Fruit fly (Drosophila melanogaster): ENCODE data around the gene Drs.

The Drs gene

DNA sequence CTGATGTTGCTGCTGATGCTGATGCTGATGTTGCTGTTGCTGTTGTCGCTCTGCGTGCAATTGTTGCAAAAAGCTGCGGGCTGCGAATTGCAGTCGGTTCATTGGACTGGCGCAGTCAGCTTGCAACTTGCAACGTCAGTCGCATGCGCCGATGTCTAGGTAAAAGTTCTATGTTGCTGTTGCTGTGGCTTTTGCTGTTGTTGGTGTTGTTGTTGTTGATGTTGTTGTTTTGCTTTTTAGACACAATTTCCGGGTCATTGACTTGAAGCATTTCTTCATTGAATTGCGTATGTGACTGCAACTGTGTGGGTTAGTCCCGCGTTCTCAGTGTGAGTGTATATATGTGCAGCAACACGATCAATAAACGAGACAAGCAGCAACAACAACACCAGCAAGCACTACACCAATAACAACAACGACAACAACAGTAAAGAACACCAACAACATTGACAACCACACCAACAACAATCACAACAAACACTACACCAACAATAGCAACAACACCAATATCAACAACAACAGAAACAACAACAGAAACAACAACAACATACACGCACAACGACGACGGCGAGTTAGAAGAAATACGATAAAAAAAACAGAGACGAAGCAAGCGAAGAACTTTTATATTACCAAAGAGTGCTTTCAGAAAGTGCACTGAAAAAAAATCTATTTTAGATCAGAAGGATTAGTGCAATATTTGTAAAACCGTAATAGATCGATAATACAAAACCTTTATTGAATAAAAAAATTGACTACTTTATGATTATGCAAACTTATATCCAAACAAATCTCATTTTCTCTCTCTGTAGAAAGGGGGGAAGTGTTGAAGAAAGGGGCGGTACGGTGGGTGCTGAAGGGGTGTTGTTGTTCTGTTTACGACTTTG is 24.8 kb downstream of the Drs start:
- no peak for TF ChIP-seq usp (GFP tag; optimal IDR thresholded peaks at IDR 0.05)
- no peak for TF ChIP-seq ey (GFP tag; optimal IDR thresholded peaks at IDR 0.05)
- no peak for TF ChIP-seq N (GFP tag; optimal IDR thresholded peaks at IDR 0.05)
- peak; percentile 85 for TF ChIP-seq CG32264 (GFP tag; optimal IDR thresholded peaks at IDR 0.05)
- peak; percentile 36 to 93 for TF ChIP-seq foxo (GFP tag; optimal IDR thresholded peaks at IDR 0.05)
- TF ChIP-seq Hr78 (GFP tag; optimal IDR thresholded peaks at IDR 0.05), result no peak
- TF ChIP-seq fru (GFP tag; optimal IDR thresholded peaks at IDR 0.05), result peak; percentile 97
- no peak for TF ChIP-seq CrebA (GFP tag; optimal IDR thresholded peaks at IDR 0.05; ENCODE audit: borderline replicate concordance)
- TF ChIP-seq Mio (GFP tag; optimal IDR thresholded peaks at IDR 0.05), result no peak
- TF ChIP-seq Hnf4 (GFP tag; optimal IDR thresholded peaks at IDR 0.05), result peak; percentile 55
- no peak for TF ChIP-seq tai (GFP tag; optimal IDR thresholded peaks at IDR 0.05)
- no peak for TF ChIP-seq Hr83 (GFP tag; optimal IDR thresholded peaks at IDR 0.05; ENCODE audit: poor library complexity, severe bottlenecking)
- TF ChIP-seq HLH106 (tag; optimal IDR thresholded peaks at IDR 0.05), result peak; percentile 95
- peak; percentile 98 for TF ChIP-seq psq (GFP tag; optimal IDR thresholded peaks at IDR 0.05)
- no peak for TF ChIP-seq Myc (optimal IDR thresholded peaks at IDR 0.05)
- TF ChIP-seq Abd-B (GFP tag; optimal IDR thresholded peaks at IDR 0.05), result no peak
- no peak for TF ChIP-seq brk (GFP tag; optimal IDR thresholded peaks at IDR 0.05)
- TF ChIP-seq dl (GFP tag; optimal IDR thresholded peaks at IDR 0.05; ENCODE audit: insufficient read depth in 1 of 2, partially characterized antibody in 2 of 2), result no peak
- no peak for TF ChIP-seq pan (optimal IDR thresholded peaks at IDR 0.05)
- TF ChIP-seq Sp1 (GFP tag; optimal IDR thresholded peaks at IDR 0.05), result peak; percentile 95
- TF ChIP-seq CG9705 (GFP tag; optimal IDR thresholded peaks at IDR 0.05), result peak; percentile 90
- TF ChIP-seq Rel (GFP tag; optimal IDR thresholded peaks at IDR 0.05), result no peak
- TF ChIP-seq Rel (tag; optimal IDR thresholded peaks at IDR 0.05), result peak; percentile 84
- TF ChIP-seq Jra (GFP tag; optimal IDR thresholded peaks at IDR 0.05), result peak; percentile 81
- TF ChIP-seq h (GFP tag; optimal IDR thresholded peaks at IDR 0.05), result no peak
- TF ChIP-seq woc (GFP tag; optimal IDR thresholded peaks at IDR 0.05), result peak; percentile 99
- TF ChIP-seq GATAd (GFP tag; optimal IDR thresholded peaks at IDR 0.05), result no peak
- no peak for TF ChIP-seq OdsH (GFP tag; optimal IDR thresholded peaks at IDR 0.05)
- TF ChIP-seq Dif (GFP tag; optimal IDR thresholded peaks at IDR 0.05; ENCODE audit: partially characterized antibody), result no peak
- TF ChIP-seq Vsx2 (GFP tag; optimal IDR thresholded peaks at IDR 0.05; ENCODE audit: partially characterized antibody), result no peak
- TF ChIP-seq dsf (GFP tag; optimal IDR thresholded peaks at IDR 0.05; ENCODE audit: borderline replicate concordance), result no peak
- TF ChIP-seq br (GFP tag; optimal IDR thresholded peaks at IDR 0.05), result no peak
- TF ChIP-seq Dfd (GFP tag; optimal IDR thresholded peaks at IDR 0.05), result peak; percentile 64
- TF ChIP-seq dmrt93B (GFP tag; optimal IDR thresholded peaks at IDR 0.05), result peak; percentile 75
- TF ChIP-seq sage (GFP tag; optimal IDR thresholded peaks at IDR 0.05), result peak; percentile 26
- no peak for TF ChIP-seq sv (GFP tag; optimal IDR thresholded peaks at IDR 0.05)
- no peak for TF ChIP-seq rgr (GFP tag; optimal IDR thresholded peaks at IDR 0.05)
- TF ChIP-seq lola (GFP tag; optimal IDR thresholded peaks at IDR 0.05), result no peak
- no peak for TF ChIP-seq jim (GFP tag; optimal IDR thresholded peaks at IDR 0.05)

DNA sequence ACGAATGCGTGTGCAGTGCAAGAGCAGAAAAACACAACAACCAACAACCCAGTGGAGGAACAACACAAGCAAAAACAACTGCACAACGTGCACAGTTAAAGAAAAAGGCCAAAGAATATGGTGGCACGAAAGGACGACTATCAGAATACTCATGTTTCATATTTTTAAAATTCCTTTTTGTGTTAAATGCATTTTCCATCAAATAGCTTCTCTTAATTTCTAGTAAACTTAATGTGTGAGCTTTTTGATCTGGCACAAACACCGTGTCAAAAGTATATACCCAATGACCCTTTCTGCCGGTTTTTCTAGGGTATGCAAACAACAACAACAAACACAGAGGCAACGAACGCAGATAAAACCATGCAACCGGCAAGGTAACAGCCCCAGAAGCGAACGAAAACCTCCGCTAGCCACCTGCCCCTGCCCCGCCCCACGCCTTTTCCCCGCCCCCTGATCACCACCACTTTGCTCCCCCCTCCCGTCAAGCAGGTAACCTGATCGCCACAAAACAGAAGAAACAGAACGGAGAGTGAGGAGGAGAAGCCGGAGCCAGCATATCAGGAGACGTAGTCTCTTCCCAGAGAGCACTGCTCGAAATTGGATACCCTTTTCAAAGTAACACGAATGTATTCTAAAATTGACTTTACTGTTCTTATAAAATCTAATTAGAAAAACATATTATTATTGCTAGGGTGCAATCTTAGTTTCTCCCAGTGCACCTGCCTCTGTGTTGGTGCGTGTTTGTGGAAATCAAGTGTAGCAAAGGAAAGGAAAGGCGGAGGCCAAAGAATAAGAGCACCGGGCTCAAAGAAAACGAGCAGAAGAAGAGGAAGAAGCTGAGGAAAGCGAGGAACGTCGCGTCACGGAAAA is 25.7 kb downstream of the Drs start:
- TF ChIP-seq Mio (GFP tag; optimal IDR thresholded peaks at IDR 0.05), result peak; percentile 54
- TF ChIP-seq OdsH (GFP tag; optimal IDR thresholded peaks at IDR 0.05), result peak; percentile 96
- TF ChIP-seq usp (GFP tag; optimal IDR thresholded peaks at IDR 0.05), result no peak
- no peak for TF ChIP-seq GATAd (GFP tag; optimal IDR thresholded peaks at IDR 0.05)
- peak; percentile 89 for TF ChIP-seq brk (GFP tag; optimal IDR thresholded peaks at IDR 0.05)
- TF ChIP-seq HLH106 (tag; optimal IDR thresholded peaks at IDR 0.05), result peak; percentile 84
- TF ChIP-seq Hnf4 (GFP tag; optimal IDR thresholded peaks at IDR 0.05), result peak; percentile 92
- TF ChIP-seq dmrt93B (GFP tag; optimal IDR thresholded peaks at IDR 0.05), result peak; percentile 86
- peak; percentile 94 for TF ChIP-seq rgr (GFP tag; optimal IDR thresholded peaks at IDR 0.05)
- peak; percentile 84 for TF ChIP-seq Hr83 (GFP tag; optimal IDR thresholded peaks at IDR 0.05; ENCODE audit: poor library complexity, severe bottlenecking)
- peak; percentile 94 for TF ChIP-seq woc (GFP tag; optimal IDR thresholded peaks at IDR 0.05)
- TF ChIP-seq Hr78 (GFP tag; optimal IDR thresholded peaks at IDR 0.05), result no peak
- peak; percentile 92 for TF ChIP-seq tai (GFP tag; optimal IDR thresholded peaks at IDR 0.05)
- TF ChIP-seq Abd-B (GFP tag; optimal IDR thresholded peaks at IDR 0.05), result no peak
- no peak for TF ChIP-seq lola (GFP tag; optimal IDR thresholded peaks at IDR 0.05)
- TF ChIP-seq jim (GFP tag; optimal IDR thresholded peaks at IDR 0.05), result no peak
- TF ChIP-seq h (GFP tag; optimal IDR thresholded peaks at IDR 0.05), result peak; percentile 95
- TF ChIP-seq Jra (GFP tag; optimal IDR thresholded peaks at IDR 0.05), result peak; percentile 51
- peak in 1 of 2 experiments; percentile 92 for TF ChIP-seq foxo (GFP tag; optimal IDR thresholded peaks at IDR 0.05)
- peak; percentile 78 for TF ChIP-seq Rel (GFP tag; optimal IDR thresholded peaks at IDR 0.05)
- TF ChIP-seq Rel (tag; optimal IDR thresholded peaks at IDR 0.05), result peak; percentile 47
- TF ChIP-seq Dif (GFP tag; optimal IDR thresholded peaks at IDR 0.05; ENCODE audit: partially characterized antibody), result peak; percentile 16
- TF ChIP-seq sage (GFP tag; optimal IDR thresholded peaks at IDR 0.05), result peak; percentile 86
- peak; percentile 96 for TF ChIP-seq psq (GFP tag; optimal IDR thresholded peaks at IDR 0.05)
- TF ChIP-seq dsf (GFP tag; optimal IDR thresholded peaks at IDR 0.05; ENCODE audit: borderline replicate concordance), result peak; percentile 62
- peak; percentile 98 for TF ChIP-seq ey (GFP tag; optimal IDR thresholded peaks at IDR 0.05)
- TF ChIP-seq dl (GFP tag; optimal IDR thresholded peaks at IDR 0.05; ENCODE audit: insufficient read depth in 1 of 2, partially characterized antibody in 2 of 2), result no peak
- TF ChIP-seq pan (optimal IDR thresholded peaks at IDR 0.05), result peak; percentile 69
- TF ChIP-seq fru (GFP tag; optimal IDR thresholded peaks at IDR 0.05), result peak; percentile 89
- peak; percentile 80 for TF ChIP-seq CG32264 (GFP tag; optimal IDR thresholded peaks at IDR 0.05)
- TF ChIP-seq Sp1 (GFP tag; optimal IDR thresholded peaks at IDR 0.05), result peak; percentile 90
- TF ChIP-seq Dfd (GFP tag; optimal IDR thresholded peaks at IDR 0.05), result peak; percentile 79
- no peak for TF ChIP-seq N (GFP tag; optimal IDR thresholded peaks at IDR 0.05)
- TF ChIP-seq CrebA (GFP tag; optimal IDR thresholded peaks at IDR 0.05; ENCODE audit: borderline replicate concordance), result peak; percentile 80
- TF ChIP-seq Vsx2 (GFP tag; optimal IDR thresholded peaks at IDR 0.05; ENCODE audit: partially characterized antibody), result no peak

Measured in whole organism, wandering third instar larva.